Worm (Caenorhabditis elegans) whole organism, late embryonic: Measurements from ENCODE around the gene T27A1.2.

ENCODE experiments used
- C38D4.7 ChIP-seq: fragments of 200-800 bp; sonication (Bioruptor generic); optimal IDR thresholded peaks from 2 replicates; lab custom pipeline; 2018; ENCODE audit warnings: mild to moderate bottlenecking, missing genetic modification characterization, moderate library complexity, missing compliant biosample characterization
- ets-4 ChIP-seq: sonication (generic microtip); optimal IDR thresholded peaks from 2 replicates; lab custom pipeline; 2016; ENCODE audit warnings: missing genetic modification characterization, missing compliant biosample characterization
- fkh-6 ChIP-seq: sonication (generic microtip); optimal IDR thresholded peaks from 2 replicates; lab custom pipeline; 2016; ENCODE audit warnings: missing genetic modification characterization, missing compliant biosample characterization
- gmeb-2 ChIP-seq: sonication (generic microtip); optimal IDR thresholded peaks from 2 replicates; lab custom pipeline; 2016; ENCODE audit warnings: missing genetic modification characterization, inconsistent platforms, missing compliant biosample characterization
- hlh-13 ChIP-seq: fragments of 200-800 bp; sonication (Bioruptor generic); optimal IDR thresholded peaks from 2 replicates; lab custom pipeline; 2018; ENCODE audit warnings: mild to moderate bottlenecking, missing genetic modification characterization, missing compliant biosample characterization
- hlh-8 ChIP-seq: sonication (generic microtip); optimal IDR thresholded peaks from 2 replicates; lab custom pipeline; 2016; ENCODE audit warnings: missing genotype, missing genetic modification characterization, missing compliant biosample characterization
- lin-11 ChIP-seq: fragments of 200-800 bp; sonication (Bioruptor generic); optimal IDR thresholded peaks from 2 replicates; lab custom pipeline; 2018; ENCODE audit warnings: mild to moderate bottlenecking, missing genetic modification characterization, missing compliant biosample characterization
- pha-4 ChIP-seq: fragments of 150-350 bp; optimal IDR thresholded peaks from 2 replicates; lab custom pipeline; 2018; ENCODE audit warnings: missing biosample characterization, missing genetic modification reagents, missing genetic modification characterization
- pqm-1 ChIP-seq: sonication (generic microtip); optimal IDR thresholded peaks from 2 replicates; lab custom pipeline; 2016; ENCODE audit warnings: missing genetic modification characterization, missing compliant biosample characterization
- unc-3 ChIP-seq, 2 experiments: fragments of 200-800 bp in 1 of 2; sonication (Bioruptor generic) in 1 of 2; sonication (generic microtip) in 1 of 2; conservative IDR thresholded peaks in 1 of 2; optimal IDR thresholded peaks in 1 of 2; 2 replicates each; pipeline versions ENCODE4 v1.3.6 to Lab custom; 2016 to 2022; ENCODE audit warnings: missing compliant biosample characterization in 2 of 2, missing genetic modification characterization in 2 of 2, missing genetic modification reagents in 1 of 2

DNA sequence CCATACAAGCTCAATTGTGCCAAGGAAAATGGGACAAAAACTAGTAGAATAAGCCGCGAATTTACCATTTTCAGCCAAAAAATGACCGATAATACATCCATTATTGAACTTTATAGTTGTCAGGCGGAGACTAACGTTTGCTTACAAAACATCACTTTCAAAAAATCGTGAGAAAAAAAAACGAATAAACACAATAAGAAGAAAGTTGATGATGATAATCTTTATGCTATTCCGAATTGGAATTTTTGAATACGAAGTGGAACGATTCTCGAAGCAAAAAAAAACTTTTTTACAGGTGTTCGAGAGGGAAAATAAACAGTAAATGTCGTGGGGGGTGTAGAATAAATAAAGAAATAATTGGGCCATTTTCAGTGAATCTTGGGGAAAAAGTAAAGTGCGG, 41.0 kb upstream of the T27A1.2 start, which contains the start of gene W08F4.7:
- TF ChIP-seq unc-3 (GFP tag; conservative IDR thresholded peaks at IDR 0.05; lab: Robert Waterston, UW) (no peak), unc-3 (tag; optimal IDR thresholded peaks at IDR 0.05; lab: Kevin White, UChicago) (no peak), lin-11 (tag; lab: Kevin White, UChicago) (no peak), pqm-1 (tag; lab: Kevin White, UChicago) (no peak), C38D4.7 (GFP tag; lab: Kevin White, UChicago) (no peak), gmeb-2 (tag; lab: Kevin White, UChicago) (no peak), hlh-8 (no peak), hlh-13 (GFP tag; lab: Kevin White, UChicago) (no peak), pha-4 (tag; lab: Kevin White, UChicago) (no peak), fkh-6 (tag; lab: Kevin White, UChicago) (no peak), ets-4 (tag; lab: Kevin White, UChicago) (no peak)
